Worm (Caenorhabditis elegans): Measurements from ENCODE around the gene clec-84.

DNA sequence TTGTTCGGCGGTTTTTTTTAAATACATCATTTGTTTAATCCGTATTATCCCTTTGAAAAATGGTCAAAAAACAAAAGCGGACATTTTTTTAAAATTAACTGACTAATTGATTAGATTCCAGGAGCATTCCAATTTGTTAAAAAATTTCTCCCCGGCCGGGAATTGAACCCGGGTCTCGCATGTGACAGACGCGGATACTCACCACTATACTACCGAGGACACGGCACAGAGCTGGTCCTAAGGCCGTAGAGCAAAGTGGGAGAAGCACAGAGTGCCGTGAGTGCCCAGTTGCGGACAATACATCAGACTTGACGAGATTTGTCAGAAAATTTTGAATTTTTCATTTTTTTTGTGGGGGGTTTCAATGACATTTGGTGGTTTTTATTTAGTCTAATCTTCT lies 41.3 kb upstream of the clec-84 start:
- TF ChIP-seq ama-1 (optimal IDR thresholded peaks at IDR 0.05) (no peak), aly-1 (tag; optimal IDR thresholded peaks at IDR 0.05) (no peak), hmbx-1 (tag; optimal IDR thresholded peaks at IDR 0.05) (no peak), tra-4 (tag; optimal IDR thresholded peaks at IDR 0.05) (no peak), ets-7 (tag; optimal IDR thresholded peaks at IDR 0.05) (no peak), sea-1 (GFP tag; conservative IDR thresholded peaks at IDR 0.05) (no peak), ceh-36 (tag; optimal IDR thresholded peaks at IDR 0.05) (no peak), ceh-13 (GFP tag; optimal IDR thresholded peaks at IDR 0.05) (no peak), pes-1 (GFP tag; IDR thresholded peaks at IDR 0.05) (peak; percentile 54; the same call in 1 of the 2 replicates), hmg-4 (GFP tag; optimal IDR thresholded peaks at IDR 0.05) (no peak), tbx-11 (GFP tag; IDR thresholded peaks at IDR 0.05) (no peak)

Data from whole organism, early embryonic.